Worm (Caenorhabditis elegans): Measurements from ENCODE around the gene Y59E9AL.4.
"Not testable (repeated sequence)": the region's sequence is repeated elsewhere in the genome, so short reads cannot be mapped to it uniquely, and the experiment has no call there.

- TF ChIP-seq W03F9.2, him-1 (tag; optimal IDR thresholded peaks at IDR 0.05): not testable (repeated sequence)
These were observed 11.6 kb upstream of the Y59E9AL.4 start, which contains the start of gene nsph-4.1 for ce11 chrIV:5226552-5226951.

Data from whole organism, L4/young adult.